Worm (Caenorhabditis elegans): ENCODE results near the gene str-33.
A peak's percentile ranks its signal among the peaks of the same experiment; 100 is the strongest.

The str-33 gene

DNA sequence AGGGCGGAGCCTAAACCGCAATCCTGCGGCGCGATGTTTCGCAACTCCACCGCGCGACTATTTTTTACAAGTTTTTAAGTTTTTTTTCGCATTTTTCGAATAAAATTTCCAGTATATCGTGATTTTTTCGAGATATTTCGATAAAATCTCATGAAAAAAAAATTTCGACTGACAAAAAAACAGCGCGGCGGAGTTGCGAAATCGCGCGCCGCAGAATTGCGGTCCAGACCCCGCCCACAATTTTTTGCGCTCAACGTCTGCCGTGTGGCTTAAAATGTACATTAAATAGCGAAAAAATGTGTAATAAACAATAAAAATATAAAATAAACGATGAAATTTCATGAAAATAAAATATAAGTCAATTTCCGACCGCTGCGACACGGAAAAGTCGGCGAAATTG lies 30.6 kb upstream of the str-33 start:
- TF ChIP-seq hpl-2 (GFP tag; optimal IDR thresholded peaks at IDR 0.05) = no peak
- no peak for TF ChIP-seq pag-3 (tag; optimal IDR thresholded peaks at IDR 0.05; ENCODE audit: borderline replicate concordance, insufficient read depth)
- TF ChIP-seq F16B12.6 (tag; optimal IDR thresholded peaks at IDR 0.05) = no peak
- no peak for TF ChIP-seq C34B4.2 (tag; optimal IDR thresholded peaks at IDR 0.05)
- no peak for TF ChIP-seq efl-3 (GFP tag; optimal IDR thresholded peaks at IDR 0.05)

DNA sequence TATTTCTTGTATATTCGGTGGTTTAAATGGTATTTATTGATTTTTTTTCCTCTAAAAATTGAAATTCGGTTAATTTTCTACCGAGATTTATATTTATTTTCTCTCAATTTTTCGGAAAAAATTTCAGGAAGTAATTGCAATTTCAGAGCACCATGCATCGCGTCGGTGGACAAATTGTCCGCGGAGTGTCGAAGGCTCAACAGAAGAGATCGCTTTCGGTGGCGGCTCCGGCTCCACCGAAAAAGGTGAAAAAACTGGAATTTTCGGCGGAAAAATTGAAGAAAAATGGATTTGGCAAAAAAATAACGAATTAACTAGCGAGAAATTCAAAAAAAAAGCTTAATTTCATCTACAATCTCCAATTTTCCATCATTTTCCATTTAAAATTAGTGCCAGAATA lies 29.5 kb upstream of the str-33 start, which contains the start of gene nuo-5:
Gene nuo-5 (plus strand): TSS at position 147 of the 400 bp plus-strand sequence.
- TF ChIP-seq C34B4.2 (tag; optimal IDR thresholded peaks at IDR 0.05) = no peak
- TF ChIP-seq unc-30 (tag; optimal IDR thresholded peaks at IDR 0.05) = no peak
- TF ChIP-seq vab-15 (tag; optimal IDR thresholded peaks at IDR 0.05) = no peak
- TF ChIP-seq F16B12.6 (tag; optimal IDR thresholded peaks at IDR 0.05) = no peak
- TF ChIP-seq lin-13 (GFP tag; optimal IDR thresholded peaks at IDR 0.05) = no peak
- no peak for TF ChIP-seq tlp-1 (tag; optimal IDR thresholded peaks at IDR 0.05)
- TF ChIP-seq ceh-90 (tag; optimal IDR thresholded peaks at IDR 0.05) = no peak
- TF ChIP-seq unc-62 (GFP tag; optimal IDR thresholded peaks at IDR 0.05) = no peak
- no peak for TF ChIP-seq lin-35 (GFP tag; optimal IDR thresholded peaks at IDR 0.05)
- no peak for TF ChIP-seq lir-3 (tag; optimal IDR thresholded peaks at IDR 0.05; ENCODE audit: poor library complexity)
- TF ChIP-seq fkh-10 (GFP tag; optimal IDR thresholded peaks at IDR 0.05) = no peak
- TF ChIP-seq lsy-2 (tag; optimal IDR thresholded peaks at IDR 0.05) = no peak
- no peak for TF ChIP-seq tbx-2 (tag; optimal IDR thresholded peaks at IDR 0.05)
- TF ChIP-seq snu-23 (GFP tag; optimal IDR thresholded peaks at IDR 0.05) = no peak

- TF ChIP-seq tlp-1 (tag; optimal IDR thresholded peaks at IDR 0.05) = no peak
- TF ChIP-seq nhr-19 (GFP tag; conservative IDR thresholded peaks at IDR 0.05) = no peak
- no peak for TF ChIP-seq sox-4 (tag; optimal IDR thresholded peaks at IDR 0.05)
- no peak for TF ChIP-seq ceh-90 (tag; optimal IDR thresholded peaks at IDR 0.05)
- TF ChIP-seq nhr-237 (tag; optimal IDR thresholded peaks at IDR 0.05) = no peak
- TF ChIP-seq lir-3 (tag; optimal IDR thresholded peaks at IDR 0.05; ENCODE audit: poor library complexity) = no peak
- no peak for TF ChIP-seq xbp-1 (tag; optimal IDR thresholded peaks at IDR 0.05)
- no peak for TF ChIP-seq lin-15B (tag; optimal IDR thresholded peaks at IDR 0.05)
- no peak for TF ChIP-seq nhr-28 (tag; optimal IDR thresholded peaks at IDR 0.05)
- TF ChIP-seq unc-98 (GFP tag; IDR thresholded peaks at IDR 0.05) = no peak
- no peak for TF ChIP-seq aly-2 (tag; optimal IDR thresholded peaks at IDR 0.05)
- no peak for TF ChIP-seq mep-1 (tag; optimal IDR thresholded peaks at IDR 0.05)
- TF ChIP-seq hlh-4 (tag; optimal IDR thresholded peaks at IDR 0.05) = no peak
- TF ChIP-seq pag-3 (tag; optimal IDR thresholded peaks at IDR 0.05; ENCODE audit: borderline replicate concordance, insufficient read depth) = no peak
- no peak for TF ChIP-seq lin-39 (tag; optimal IDR thresholded peaks at IDR 0.05)
Measured at ce11 chrV:2702883-2703282, 25.5 kb upstream of the str-33 start.

- TF ChIP-seq vab-15 (tag; optimal IDR thresholded peaks at IDR 0.05) = no peak
- TF ChIP-seq fkh-10 (GFP tag; optimal IDR thresholded peaks at IDR 0.05) = no peak
- no peak for TF ChIP-seq egl-13 (tag; optimal IDR thresholded peaks at IDR 0.05)
- no peak for TF ChIP-seq jun-1 (tag; optimal IDR thresholded peaks at IDR 0.05)
- TF ChIP-seq nhr-85 (tag) = no peak
- no peak for TF ChIP-seq lsy-2 (tag; optimal IDR thresholded peaks at IDR 0.05)
Measured at ce11 chrV:2703299-2703698, 25.0 kb upstream of the str-33 start.

DNA sequence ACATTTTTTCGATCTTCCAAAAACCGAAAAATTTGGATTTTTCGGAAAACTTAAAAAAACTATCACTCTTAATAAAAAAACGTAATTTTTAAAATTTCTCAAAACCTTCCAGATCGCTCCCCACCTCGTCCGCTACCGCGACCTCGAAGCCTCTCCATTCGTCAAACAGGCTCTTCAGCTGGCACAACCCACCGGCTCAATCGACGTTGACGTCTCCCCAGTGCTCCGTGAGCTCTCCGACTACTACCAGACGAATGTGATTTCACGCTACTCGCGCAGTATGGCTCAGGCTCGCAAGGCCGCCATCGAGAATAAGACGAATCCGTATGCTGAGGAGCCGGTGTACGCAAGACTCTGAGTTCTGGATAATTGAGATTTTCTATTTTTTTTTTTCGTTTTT lies 22.0 kb upstream of the str-33 start:
- no peak for TF ChIP-seq dsc-1 (tag; optimal IDR thresholded peaks at IDR 0.05)
- no peak for TF ChIP-seq efl-1 (optimal IDR thresholded peaks at IDR 0.05)
- peak in 1 of 2 experiments; percentile 71 for TF ChIP-seq efl-1 (GFP tag; optimal IDR thresholded peaks at IDR 0.05 in 1 of 2)

DNA sequence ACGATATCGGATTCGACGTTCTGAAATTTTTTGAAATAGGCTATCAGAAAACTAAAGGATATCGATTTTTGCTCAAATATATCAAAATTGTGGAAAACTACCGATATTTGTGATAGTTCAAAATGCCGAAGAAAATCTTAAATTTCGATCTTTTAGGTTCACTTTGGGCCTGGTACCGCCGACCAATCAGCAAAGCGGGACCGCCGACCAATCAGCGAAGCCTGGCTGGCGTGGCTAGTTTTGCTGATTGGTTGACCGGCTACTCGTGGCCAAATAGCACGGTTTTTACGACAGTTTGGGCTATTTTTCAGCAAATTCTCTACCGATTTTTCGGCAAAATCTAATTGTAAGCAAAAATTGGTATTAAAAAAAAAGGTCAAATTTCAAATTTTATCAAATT lies 18.1 kb upstream of the str-33 start:
- TF ChIP-seq vab-15 (tag; optimal IDR thresholded peaks at IDR 0.05) = no peak
- TF ChIP-seq fkh-8 (tag; optimal IDR thresholded peaks at IDR 0.05) = no peak
- TF ChIP-seq zag-1 (tag; optimal IDR thresholded peaks at IDR 0.05) = no peak
- no peak for TF ChIP-seq lin-14 (GFP tag; optimal IDR thresholded peaks at IDR 0.05)
- no peak for TF ChIP-seq ztf-11 (tag; optimal IDR thresholded peaks at IDR 0.05)
- no peak for TF ChIP-seq nhr-11 (tag; optimal IDR thresholded peaks at IDR 0.05)
- no peak for TF ChIP-seq ama-1 (optimal IDR thresholded peaks at IDR 0.05)
- TF ChIP-seq skn-1 (tag; optimal IDR thresholded peaks at IDR 0.05) = no peak
- TF ChIP-seq lir-3 (tag; optimal IDR thresholded peaks at IDR 0.05; ENCODE audit: poor library complexity) = no peak
- TF ChIP-seq nhr-71 (tag; optimal IDR thresholded peaks at IDR 0.05) = no peak

Measured in whole organism, L1 larva.